Worm (Caenorhabditis elegans): ENCODE measurements around the gene aqp-3.

ce11 chrIV:10913081-10913480 is 53.2 kb downstream of the aqp-3 start, which contains the start of gene ZK593.2:
- TF ChIP-seq mdl-1 (tag; optimal IDR thresholded peaks at IDR 0.05): no peak
- TF ChIP-seq nhr-76 (tag; optimal IDR thresholded peaks at IDR 0.05): no peak
- TF ChIP-seq daf-12 (tag; optimal IDR thresholded peaks at IDR 0.05): no peak
- TF ChIP-seq ama-1 (optimal IDR thresholded peaks at IDR 0.05): peak; percentile 59
- no peak for TF ChIP-seq ztf-11 (tag; optimal IDR thresholded peaks at IDR 0.05)
- TF ChIP-seq lin-29 (GFP tag; IDR thresholded peaks at IDR 0.05): no peak
- TF ChIP-seq unc-39 (tag; optimal IDR thresholded peaks at IDR 0.05): no peak
- no peak for TF ChIP-seq T26A8.4 (GFP tag; IDR thresholded peaks at IDR 0.05)

All from whole organism, L4 larva.